Worm (Caenorhabditis elegans): ENCODE measurements around the gene faah-1.

The faah-1 gene

ce11 chrIV:8161774-8162173 lies 2.6 kb downstream of the faah-1 start:
- TF ChIP-seq ceh-6 (GFP tag; optimal IDR thresholded peaks at IDR 0.05) (no peak), ahr-1 (tag; optimal IDR thresholded peaks at IDR 0.05) (no peak), pros-1 (tag; optimal IDR thresholded peaks at IDR 0.05) (no peak), ceh-19 (GFP tag; optimal IDR thresholded peaks at IDR 0.05) (no peak), npax-4 (tag; optimal IDR thresholded peaks at IDR 0.05) (no peak), ceh-48 (tag; optimal IDR thresholded peaks at IDR 0.05) (no peak), lin-11 (tag; optimal IDR thresholded peaks at IDR 0.05) (no peak), ceh-24 (tag; optimal IDR thresholded peaks at IDR 0.05) (no peak), hlh-30 (tag; optimal IDR thresholded peaks at IDR 0.05; ENCODE audit: insufficient read depth) (no peak), T23F11.4 (GFP tag; optimal IDR thresholded peaks at IDR 0.05) (no peak), ceh-45 (GFP tag; IDR thresholded peaks at IDR 0.05) (no peak), ceh-34 (tag; optimal IDR thresholded peaks at IDR 0.05) (no peak), ztf-16 (tag; optimal IDR thresholded peaks at IDR 0.05) (no peak), nfya-1 (tag; optimal IDR thresholded peaks at IDR 0.05) (no peak)

ce11 chrIV:8163687-8164086 lies 4.5 kb downstream of the faah-1 start, which contains the start of gene clec-51:
clec-51 (minus strand) TSS chrIV:8163800.
- peak; percentile 4 for TF ChIP-seq elt-2 (tag; optimal IDR thresholded peaks at IDR 0.05)
- no peak for TF ChIP-seq ceh-14 (tag; optimal IDR thresholded peaks at IDR 0.05)
- TF ChIP-seq dve-1 (tag; optimal IDR thresholded peaks at IDR 0.05), result no peak
- no peak for TF ChIP-seq K09A11.1 (tag; optimal IDR thresholded peaks at IDR 0.05; ENCODE audit: insufficient read depth)
- TF ChIP-seq pros-1 (tag; optimal IDR thresholded peaks at IDR 0.05), result no peak

DNA sequence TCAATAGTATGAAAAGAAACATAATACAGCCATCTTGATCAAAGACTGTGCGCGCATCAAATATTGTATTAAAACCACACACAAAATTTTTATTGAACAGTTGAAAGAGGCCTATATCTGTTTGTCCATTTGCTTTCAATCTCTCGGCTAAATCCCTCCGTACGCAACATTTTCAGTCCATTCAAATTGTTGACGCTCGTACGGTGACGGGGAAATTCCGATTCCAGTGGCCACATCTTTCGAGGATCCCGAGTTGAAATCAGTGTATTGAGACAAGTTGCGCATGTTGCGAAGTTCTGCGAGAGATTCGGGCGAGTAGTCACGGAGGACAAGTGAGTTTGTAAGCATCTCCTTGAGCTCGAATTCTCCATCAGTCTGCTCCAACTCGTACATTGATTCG lies 5.3 kb downstream of the faah-1 start:
- TF ChIP-seq ama-1 (optimal IDR thresholded peaks at IDR 0.05) (no peak), syd-9 (tag; optimal IDR thresholded peaks at IDR 0.05) (no peak), C08G9.2 (tag; optimal IDR thresholded peaks at IDR 0.05) (no peak), tbx-2 (tag; optimal IDR thresholded peaks at IDR 0.05) (no peak), ceh-34 (tag; optimal IDR thresholded peaks at IDR 0.05) (no peak), mec-3 (tag; optimal IDR thresholded peaks at IDR 0.05; ENCODE audit: borderline replicate concordance) (no peak), pros-1 (tag; optimal IDR thresholded peaks at IDR 0.05) (no peak), unc-3 (GFP tag; conservative IDR thresholded peaks at IDR 0.05) (no peak), unc-3 (tag; optimal IDR thresholded peaks at IDR 0.05) (no peak), tbx-7 (tag; optimal IDR thresholded peaks at IDR 0.05) (no peak), pax-1 (tag; optimal IDR thresholded peaks at IDR 0.05) (no peak)

DNA sequence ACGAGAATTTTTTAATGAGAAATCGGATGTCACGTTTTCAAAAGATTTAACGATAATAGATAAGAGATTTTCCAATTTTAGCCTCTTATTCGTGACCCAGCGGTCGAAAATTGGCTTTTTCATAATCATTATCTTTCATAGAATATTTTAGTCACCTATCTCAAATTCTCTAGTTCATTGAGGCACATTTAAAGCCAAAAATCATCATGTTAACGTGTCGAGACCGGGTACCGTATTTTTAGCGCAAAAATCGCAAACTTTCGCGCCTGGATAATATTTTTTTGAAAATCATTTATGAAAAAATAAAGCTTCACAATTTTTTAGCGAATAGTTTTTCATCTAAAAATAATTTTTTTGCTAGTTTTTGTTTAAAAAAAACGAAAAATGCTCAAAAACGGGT lies 6.8 kb downstream of the faah-1 start, which contains the start of gene B0218.7:
Gene B0218.7 (minus strand): TSS at position 101 of the 400 bp plus-strand sequence.
- TF ChIP-seq pax-1 (tag; optimal IDR thresholded peaks at IDR 0.05) (no peak), pha-4 (tag; optimal IDR thresholded peaks at IDR 0.05) (no peak), Y22D7AL.16 (tag; optimal IDR thresholded peaks at IDR 0.05) (no peak), hlh-13 (GFP tag; optimal IDR thresholded peaks at IDR 0.05) (no peak), dmd-4 (tag; optimal IDR thresholded peaks at IDR 0.05; ENCODE audit: borderline replicate concordance) (no peak), ref-2 (tag; optimal IDR thresholded peaks at IDR 0.05) (no peak), mec-3 (tag; optimal IDR thresholded peaks at IDR 0.05; ENCODE audit: borderline replicate concordance) (no peak)

DNA sequence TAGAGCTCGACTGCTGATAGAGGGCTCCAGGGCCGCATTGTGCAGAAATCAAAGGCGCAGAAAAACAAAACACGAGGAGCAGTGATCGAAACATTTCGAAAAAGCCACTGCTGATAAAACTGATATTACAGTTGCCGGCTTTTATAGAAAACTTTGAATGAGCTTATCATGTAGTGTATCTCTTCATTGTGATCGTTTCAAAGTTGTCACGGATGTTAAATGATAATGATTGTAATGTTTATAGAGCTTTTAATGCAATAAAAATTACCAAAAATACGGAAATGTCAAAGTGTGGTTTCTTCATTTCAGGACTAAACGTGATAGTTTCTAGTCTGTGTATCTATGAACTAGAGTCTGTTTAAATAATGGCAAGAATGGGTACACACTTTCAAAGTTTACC lies 9.5 kb downstream of the faah-1 start, which contains the start of gene clec-52:
Gene clec-52 (minus strand): TSS at position 101 of the 400 bp plus-strand sequence.
- no peak for TF ChIP-seq pha-4 (tag; optimal IDR thresholded peaks at IDR 0.05)

- no peak for TF ChIP-seq ceh-30 (tag; optimal IDR thresholded peaks at IDR 0.05)
- TF ChIP-seq ceh-45 (GFP tag; IDR thresholded peaks at IDR 0.05), result no peak
- no peak for TF ChIP-seq C38D4.7 (GFP tag; optimal IDR thresholded peaks at IDR 0.05)
These were observed 10.5 kb downstream of the faah-1 start, which contains the start of gene C07G1.15 for ce11 chrIV:8169674-8170073. C07G1.15 (plus strand) TSS chrIV:8169974.
